Fruit fly (Drosophila melanogaster): Measurements from ENCODE around the gene CrebA.

Gene CrebA

DNA sequence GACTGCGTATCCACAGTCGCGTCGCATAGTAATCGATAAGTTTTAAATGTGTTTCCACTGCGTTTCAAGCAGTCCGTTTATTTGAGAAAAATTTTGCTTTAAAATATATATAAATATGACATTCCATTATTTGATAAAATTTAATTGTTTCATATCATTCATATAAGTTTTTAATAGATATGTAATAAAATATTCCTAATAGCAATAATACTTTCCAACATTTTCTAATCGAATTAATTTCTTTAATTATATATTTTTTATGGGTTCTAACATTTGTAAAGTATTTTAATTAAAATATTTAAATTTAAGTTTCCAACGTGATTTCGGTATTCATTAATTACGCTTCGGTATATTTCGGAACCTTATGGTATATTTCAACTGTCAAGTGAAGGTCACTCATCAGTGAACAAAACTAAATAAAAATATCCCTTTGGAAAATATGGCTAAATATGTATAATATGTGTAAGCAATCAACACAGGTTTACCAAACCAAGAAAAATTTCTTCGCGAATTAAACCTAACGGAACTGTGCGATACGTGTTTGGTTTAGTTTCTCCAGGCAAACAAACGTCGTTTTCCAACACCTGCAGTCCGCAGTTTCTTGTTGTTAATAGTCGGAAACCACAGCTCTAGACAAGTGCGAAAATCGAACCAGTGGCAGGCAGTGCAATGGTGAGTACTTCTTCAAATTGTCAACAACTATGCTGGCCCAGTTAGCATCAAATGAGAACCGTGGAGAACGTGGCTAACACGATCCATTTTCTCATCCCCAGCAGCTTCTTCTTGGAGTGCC lies 28.1 kb downstream of the CrebA start, which contains the start of the genes CG7739 and SCCRO (continued):
- TF ChIP-seq CG7839 (tag; optimal IDR thresholded peaks at IDR 0.05) (peak; percentile 75), CG10321 (GFP tag; IDR thresholded peaks at IDR 0.05) (no peak), CG17829 (tag; optimal IDR thresholded peaks at IDR 0.05) (peak; percentile 71), ewg (GFP tag; optimal IDR thresholded peaks at IDR 0.05) (no peak), vvl (GFP tag; IDR thresholded peaks at IDR 0.05) (peak; percentile 82), crc (GFP tag; optimal IDR thresholded peaks at IDR 0.05) (no peak), crol (GFP tag; IDR thresholded peaks at IDR 0.05) (no peak), dm (GFP tag; optimal IDR thresholded peaks at IDR 0.05) (peak; percentile 12), esg (GFP tag; conservative IDR thresholded peaks at IDR 0.05) (peak; percentile 35; the same call in 1 of the 2 replicates), ac (GFP tag; optimal IDR thresholded peaks at IDR 0.05) (no peak), ash1 (GFP tag; optimal IDR thresholded peaks at IDR 0.05) (no peak), tgo (GFP tag; IDR thresholded peaks at IDR 0.05) (peak; percentile 69), sim (GFP tag; IDR thresholded peaks at IDR 0.05) (no peak), CG2202 (tag; optimal IDR thresholded peaks at IDR 0.05) (no peak), HLHmδ (GFP tag; optimal IDR thresholded peaks at IDR 0.05) (no peak), Dad (GFP tag; optimal IDR thresholded peaks at IDR 0.05) (peak; percentile 19), CG14710 (tag; optimal IDR thresholded peaks at IDR 0.05) (peak; percentile 74)

DNA sequence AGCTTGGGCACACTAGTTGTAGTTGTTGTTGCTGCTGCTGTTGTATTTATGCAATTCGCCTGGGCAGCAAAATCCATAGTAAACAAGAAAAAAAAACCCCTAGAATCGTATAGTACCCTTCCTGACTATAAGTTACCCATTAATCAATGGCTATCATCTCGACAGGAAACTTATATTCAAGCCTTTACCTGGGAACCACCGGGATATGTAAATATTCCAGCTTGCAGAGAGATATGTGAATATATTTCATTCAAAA lies 28.6 kb downstream of the CrebA start:
- TF ChIP-seq CG10979 (tag; optimal IDR thresholded peaks at IDR 0.05) (no peak), MESR4 (GFP tag; optimal IDR thresholded peaks at IDR 0.05) (peak; percentile 6), CG34224 (GFP tag; IDR thresholded peaks at IDR 0.05; ENCODE audit: partially characterized antibody) (0 out of 3 replicates have a peak, but pooled peaks have one; percentile 4), CG31388 (GFP tag; optimal IDR thresholded peaks at IDR 0.05) (no peak), lbe (GFP tag; optimal IDR thresholded peaks at IDR 0.05) (no peak), Pdp1 (GFP tag; optimal IDR thresholded peaks at IDR 0.05) (peak in 1 of 2 experiments; percentile 95), Dip2 (GFP tag; IDR thresholded peaks at IDR 0.05) (no peak)

DNA sequence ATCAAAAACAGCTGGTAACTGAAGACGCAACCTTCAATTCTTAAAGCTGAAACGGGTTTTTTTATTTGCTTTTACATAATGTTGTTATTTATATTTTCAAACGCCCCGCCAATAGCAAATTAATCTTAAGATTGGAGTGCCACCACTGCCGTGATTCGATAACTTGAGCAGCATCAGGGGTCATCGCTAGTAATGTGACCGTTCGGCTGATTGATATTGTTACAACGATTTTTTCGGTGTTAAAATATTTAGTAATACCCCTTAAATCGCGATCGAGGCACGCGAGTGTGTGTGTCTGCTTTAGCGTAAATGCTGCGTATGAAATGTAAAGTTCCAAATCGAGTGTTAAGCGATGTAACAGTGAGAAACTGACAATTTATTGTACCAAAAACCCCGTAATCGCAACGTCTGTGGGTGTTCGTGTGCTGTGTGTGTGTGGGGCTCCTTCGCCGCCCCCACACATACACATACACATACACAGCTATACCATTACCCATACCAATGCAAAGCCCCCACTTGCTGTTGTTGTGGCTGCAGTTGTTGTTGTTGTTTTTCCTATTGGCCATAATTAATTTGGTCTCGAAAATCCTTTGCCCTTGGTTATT lies 30.7 kb downstream of the CrebA start, which contains the start of gene dop:
dop (plus strand) TSS at position 185 of the 605 bp plus-strand sequence.
- TF ChIP-seq Aef1 (GFP tag; IDR thresholded peaks at IDR 0.05) (peak; percentile 38; the same call in 1 of the 3 replicates), vfl (GFP tag; optimal IDR thresholded peaks at IDR 0.05) (peak; percentile 7), Eip74EF (GFP tag; optimal IDR thresholded peaks at IDR 0.05) (no peak), CG7963 (GFP tag; IDR thresholded peaks at IDR 0.05; ENCODE audit: partially characterized antibody) (no peak; the same call in 2 of the 3 replicates), onecut (GFP tag; IDR thresholded peaks at IDR 0.05) (peak; percentile 67), CG11456 (GFP tag; IDR thresholded peaks at IDR 0.05) (no peak), CG30403 (GFP tag; optimal IDR thresholded peaks at IDR 0.05) (peak; percentile 23), CG7928 (GFP tag; optimal IDR thresholded peaks at IDR 0.05) (no peak), gem (tag; optimal IDR thresholded peaks at IDR 0.05) (peak; percentile 33), sr (GFP tag; IDR thresholded peaks at IDR 0.05) (peak; percentile 78; the same call in 2 of the 3 replicates), stwl (tag; optimal IDR thresholded peaks at IDR 0.05) (peak; percentile 53), az2 (GFP tag; optimal IDR thresholded peaks at IDR 0.05) (no peak), Jarid2 (GFP tag; optimal IDR thresholded peaks at IDR 0.05) (peak; percentile 13), CG2116 (GFP tag; optimal IDR thresholded peaks at IDR 0.05) (peak; percentile 81), lilli (GFP tag; optimal IDR thresholded peaks at IDR 0.05) (peak; percentile 71), CG6654 (GFP tag; optimal IDR thresholded peaks at IDR 0.05) (no peak), ewg (GFP tag; optimal IDR thresholded peaks at IDR 0.05) (no peak), abd-A (tag; optimal IDR thresholded peaks at IDR 0.05) (no peak), CG12942 (GFP tag; optimal IDR thresholded peaks at IDR 0.05) (peak; percentile 9), lab (GFP tag; optimal IDR thresholded peaks at IDR 0.05) (no peak), CG12219 (GFP tag; optimal IDR thresholded peaks at IDR 0.05) (no peak), z (GFP tag; IDR thresholded peaks at IDR 0.05) (no peak), CG8478 (optimal IDR thresholded peaks at IDR 0.05) (peak; percentile 90), CG9932 (GFP tag; IDR thresholded peaks at IDR 0.05) (peak; percentile 62)

All from whole organism, embryonic.